Worm (Caenorhabditis elegans) whole organism, L4 larva: ENCODE data around the gene D2023.1.

Experiments used
- T20F7.1 ChIP-seq: fragments of 200-800 bp; sonication (Bioruptor generic); optimal IDR thresholded peaks from 2 replicates; lab custom pipeline; 2018; ENCODE audit warnings: mild to moderate bottlenecking, missing genetic modification characterization, missing compliant biosample characterization
- T26A8.4 ChIP-seq: fragments of 200-800 bp; sonication (Bioruptor generic); IDR thresholded peaks from 2 replicates; pipeline ENCODE4 v1.3.6; 2022; ENCODE audit warnings: missing genetic modification characterization, missing compliant biosample characterization
- Y105C5A.15 ChIP-seq: fragments of 200-800 bp; sonication (Bioruptor generic); IDR thresholded peaks from 2 replicates; pipeline ENCODE4 v1.3.6; 2022; ENCODE audit warnings: missing genetic modification characterization, missing compliant biosample characterization
- Y75B8A.6 ChIP-seq: fragments of 200-800 bp; sonication (Bioruptor generic); IDR thresholded peaks from 2 replicates; pipeline ENCODE4 v1.3.6; 2022; ENCODE audit warnings: missing genetic modification reagents, missing genetic modification characterization, missing compliant biosample characterization
- aha-1 ChIP-seq: fragments of 150-350 bp; peaks from one replicate; lab custom pipeline; 2014; ENCODE audit warnings: missing biosample characterization, missing genetic modification characterization
- ceh-32 ChIP-seq: sonication (generic microtip); optimal IDR thresholded peaks from 2 replicates; lab custom pipeline; 2016; ENCODE audit warnings: mild to moderate bottlenecking, missing genetic modification characterization, missing compliant biosample characterization; ENCODE audit not compliant: poor library complexity
- duxl-1 ChIP-seq: sonication (generic microtip); optimal IDR thresholded peaks from 2 replicates; lab custom pipeline; 2016; ENCODE audit warnings: mild to moderate bottlenecking, missing genetic modification characterization, moderate library complexity, missing compliant biosample characterization; ENCODE audit not compliant: poor library complexity
- dve-1 ChIP-seq: sonication (generic microtip); optimal IDR thresholded peaks from 2 replicates; lab custom pipeline; 2017; ENCODE audit warnings: antibody characterized with exemption, mild to moderate bottlenecking, missing genetic modification characterization, missing compliant biosample characterization; ENCODE audit not compliant: insufficient read depth
- gei-8 ChIP-seq: fragments of 200-800 bp; sonication (Bioruptor generic); optimal IDR thresholded peaks from 2 replicates; lab custom pipeline; 2018; ENCODE audit warnings: mild to moderate bottlenecking, missing genetic modification characterization, missing compliant biosample characterization
- hlh-11 ChIP-seq: fragments of 200-800 bp; sonication (Bioruptor generic); optimal IDR thresholded peaks from 2 replicates; lab custom pipeline; 2018; ENCODE audit warnings: mild to moderate bottlenecking, missing genetic modification characterization, missing compliant biosample characterization
- hmg-1.1 ChIP-seq: fragments of 200-800 bp; sonication (Bioruptor generic); IDR thresholded peaks from 2 replicates; pipeline ENCODE4 v1.3.6; 2022; ENCODE audit warnings: missing genetic modification reagents, missing genetic modification characterization, missing compliant biosample characterization
- jun-1 ChIP-seq: fragments of 150-350 bp; optimal IDR thresholded peaks from 2 replicates; lab custom pipeline; 2014; ENCODE audit warnings: missing biosample characterization, missing genetic modification reagents, missing genetic modification characterization
- lin-38 ChIP-seq: fragments of 200-800 bp; sonication (Bioruptor generic); IDR thresholded peaks from 2 replicates; pipeline ENCODE4 v1.3.6; 2022; ENCODE audit warnings: missing genetic modification reagents, missing genetic modification characterization, missing compliant biosample characterization
- lsy-2 ChIP-seq, 2 experiments: fragments of 150-350 bp in 1 of 2; sonication (generic microtip) in 1 of 2; optimal IDR thresholded peaks; 2 replicates each; lab custom pipeline; 2014 to 2017; ENCODE audit warnings: missing biosample characterization in 2 of 2, missing genetic modification characterization in 2 of 2
- madf-5 ChIP-seq, 2 experiments: fragments of 200-800 bp; sonication (Bioruptor generic); IDR thresholded peaks; 2 replicates each; pipeline ENCODE4 v1.3.6; 2022; ENCODE audit warnings: missing compliant biosample characterization in 2 of 2, missing genetic modification characterization in 2 of 2
- mdl-1 ChIP-seq, 2 experiments: fragments of 150-350 bp in 1 of 2; sonication (generic microtip) in 1 of 2; optimal IDR thresholded peaks; 2 replicates each; lab custom pipeline; 2014 to 2017; ENCODE audit warnings: missing biosample characterization in 2 of 2, missing genetic modification characterization in 2 of 2
- mep-1 ChIP-seq: fragments of 150-350 bp; sonication (generic microtip); optimal IDR thresholded peaks from 3 replicates; lab custom pipeline; 2014; ENCODE audit warnings: missing biosample characterization, missing genetic modification characterization
- mes-2 ChIP-seq: sonication (generic microtip); optimal IDR thresholded peaks from 2 replicates; lab custom pipeline; 2016; ENCODE audit warnings: missing genotype, mild to moderate bottlenecking, missing genetic modification characterization, missing compliant biosample characterization; ENCODE audit not compliant: poor library complexity, severe bottlenecking
- mxl-2 ChIP-seq: fragments of 200-800 bp; sonication (Bioruptor generic); conservative IDR thresholded peaks from 2 replicates; pipeline ENCODE4 v1.3.6; 2022; ENCODE audit warnings: missing genetic modification reagents, missing genetic modification characterization, missing compliant biosample characterization
- mxl-3 ChIP-seq: fragments of 200-800 bp; sonication (Bioruptor generic); optimal IDR thresholded peaks from 2 replicates; lab custom pipeline; 2018; ENCODE audit warnings: mild to moderate bottlenecking, missing genetic modification characterization, missing compliant biosample characterization
- nhr-10 ChIP-seq: fragments of 150-350 bp; optimal IDR thresholded peaks from 2 replicates; lab custom pipeline; 2014; ENCODE audit warnings: missing biosample characterization, missing genetic modification characterization
- nhr-102 ChIP-seq: sonication (generic microtip); optimal IDR thresholded peaks from 2 replicates; lab custom pipeline; 2016; ENCODE audit warnings: mild to moderate bottlenecking, missing genetic modification characterization, moderate library complexity, missing compliant biosample characterization
- nhr-11 ChIP-seq: fragments of 150-350 bp; optimal IDR thresholded peaks from 2 replicates; lab custom pipeline; 2014; ENCODE audit warnings: missing biosample characterization, missing genetic modification characterization
- nhr-237 ChIP-seq: sonication (generic microtip); optimal IDR thresholded peaks from 2 replicates; lab custom pipeline; 2017; ENCODE audit warnings: missing biosample characterization, missing genetic modification characterization
- nhr-28 ChIP-seq: fragments of 150-350 bp; optimal IDR thresholded peaks from 2 replicates; lab custom pipeline; 2014; ENCODE audit warnings: missing biosample characterization, missing genetic modification characterization
- nhr-42 ChIP-seq: fragments of 200-800 bp; sonication (Bioruptor generic); IDR thresholded peaks from 2 replicates; pipeline ENCODE4 v1.3.6; 2022; ENCODE audit warnings: missing genetic modification characterization, missing compliant biosample characterization
- nhr-48 ChIP-seq: sonication (generic microtip); optimal IDR thresholded peaks from 2 replicates; lab custom pipeline; 2016; ENCODE audit warnings: mild to moderate bottlenecking, missing genetic modification characterization, missing compliant biosample characterization
- sdz-12 ChIP-seq: fragments of 200-800 bp; sonication (Bioruptor generic); optimal IDR thresholded peaks from 2 replicates; lab custom pipeline; 2018; ENCODE audit warnings: mild to moderate bottlenecking, missing genetic modification characterization, missing compliant biosample characterization
- skn-1 ChIP-seq: fragments of 150-350 bp; optimal IDR thresholded peaks from 2 replicates; lab custom pipeline; 2014; ENCODE audit warnings: missing biosample characterization, missing genetic modification characterization
- snpc-1.2 ChIP-seq: fragments of 200-800 bp; sonication (Bioruptor generic); IDR thresholded peaks from 2 replicates; pipeline ENCODE4 v1.3.6; 2022; ENCODE audit warnings: missing genetic modification reagents, missing genetic modification characterization, missing compliant biosample characterization
- unc-130 ChIP-seq: sonication (generic microtip); optimal IDR thresholded peaks from 2 replicates; lab custom pipeline; 2016; ENCODE audit warnings: missing genetic modification reagents, missing genetic modification characterization, missing compliant biosample characterization
- unc-62 ChIP-seq, 3 experiments: fragments of 150-350 bp in 1 of 3; sonication (generic microtip); optimal IDR thresholded peaks in 2 of 3; peaks in 1 of 3; 1 replicate in 1 of 3; 2 replicates in 2 of 3; lab custom pipeline; 2014 to 2017; ENCODE audit warnings: missing biosample characterization in 3 of 3, missing genetic modification characterization in 3 of 3, missing genetic modification reagents in 3 of 3, missing genotype in 1 of 3
- zfp-3 ChIP-seq: fragments of 200-800 bp; sonication (Bioruptor generic); conservative IDR thresholded peaks from 2 replicates; pipeline ENCODE4 v1.3.6; 2022; ENCODE audit warnings: missing genetic modification reagents, missing genetic modification characterization, missing compliant biosample characterization
- zip-2 ChIP-seq: fragments of 150-350 bp; optimal IDR thresholded peaks from 2 replicates; lab custom pipeline; 2014; ENCODE audit warnings: missing biosample characterization, missing genetic modification characterization
- ztf-11 ChIP-seq: fragments of 150-350 bp; optimal IDR thresholded peaks from 2 replicates; lab custom pipeline; 2014; ENCODE audit warnings: missing biosample characterization, missing genetic modification characterization

Gene D2023.1

DNA sequence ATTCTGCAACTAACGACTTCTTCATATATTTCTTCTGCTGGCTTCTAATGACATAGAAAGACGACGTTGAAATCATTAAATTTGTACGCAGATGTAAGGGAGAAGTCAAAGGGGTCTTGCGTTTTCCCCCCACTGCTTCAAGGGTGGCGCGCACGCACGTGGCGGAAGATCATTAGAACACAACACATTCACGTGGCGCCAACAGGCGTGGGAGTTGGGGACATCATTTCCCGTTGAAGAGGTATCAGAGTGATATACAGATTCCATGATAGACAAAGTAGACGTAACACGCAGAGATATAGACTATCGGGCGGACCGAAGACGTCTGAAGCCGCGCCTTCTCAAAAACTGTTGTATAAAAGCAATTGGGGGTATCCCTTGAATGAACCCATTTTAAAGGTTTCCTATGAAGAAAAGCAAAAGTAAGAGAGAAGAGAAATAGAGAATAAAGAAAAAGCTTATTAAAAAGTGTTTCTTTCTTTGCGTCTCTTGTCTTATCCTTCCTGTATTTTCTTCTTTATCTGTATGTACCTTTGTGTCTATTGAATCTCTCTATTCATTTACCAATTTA, 10.0 kb downstream of the D2023.1 start (continued):
- TF ChIP-seq jun-1 (peak; percentile 49), T26A8.4 (GFP tag; lab: Robert Waterston, UW) (peak; percentile 59), lin-38 (GFP tag; lab: Robert Waterston, UW) (peak; percentile 37; the same call in 1 of the 2 replicates), hmg-1.1 (GFP tag; lab: Robert Waterston, UW) (0 out of 2 replicates have a peak, but pooled peaks have one; percentile 34), sdz-12 (peak; percentile 31), gei-8 (GFP tag; lab: Kevin White, UChicago) (peak; percentile 11), nhr-11 (peak; percentile 27), mep-1 (tag; lab: Kevin White, UChicago) (peak; percentile 49), nhr-48 (peak; percentile 99), nhr-28 (tag; lab: Kevin White, UChicago) (peak; percentile 32), mdl-1 (tag; optimal IDR thresholded peaks at IDR 0.05; lab: Kevin White, UChicago) (peak; percentile 88 to 92), nhr-10 (tag; lab: Kevin White, UChicago) (peak; percentile 28), mxl-2 (GFP tag; lab: Robert Waterston, UW) (peak; percentile 94)

DNA sequence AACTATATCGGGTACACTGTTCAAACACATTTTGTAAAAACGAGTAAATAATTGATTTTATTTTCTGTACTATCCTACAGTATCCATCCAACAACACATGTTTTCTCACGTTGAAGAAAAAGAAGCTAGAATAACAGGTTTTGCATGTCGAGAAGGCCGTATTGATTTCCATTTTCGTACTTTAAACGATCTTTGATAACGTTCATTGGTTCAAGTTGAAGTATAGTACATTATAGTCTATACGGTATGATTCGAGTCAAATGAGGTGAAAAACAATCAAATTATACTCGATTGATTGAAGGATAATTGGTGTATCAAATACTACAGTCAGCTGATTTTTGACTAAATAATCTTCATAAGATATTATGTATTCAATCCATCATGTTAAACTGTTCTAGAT, 11.1 kb downstream of the D2023.1 start:
- peak; percentile 28 for TF ChIP-seq nhr-28 (tag; lab: Kevin White, UChicago)
- TF ChIP-seq T20F7.1 (GFP tag; lab: Kevin White, UChicago), result peak; percentile 24
- no peak for TF ChIP-seq nhr-10 (tag; lab: Kevin White, UChicago)
- TF ChIP-seq mxl-3, result no peak
- TF ChIP-seq skn-1 (tag; lab: Kevin White, UChicago), result no peak
- peak; percentile 1 for TF ChIP-seq dve-1 (tag; lab: Kevin White, UChicago)
- no peak for TF ChIP-seq unc-130 (GFP tag; lab: Kevin White, UChicago)
- TF ChIP-seq aha-1 (tag; lab: Kevin White, UChicago), result no peak
- peak; percentile 56 for TF ChIP-seq nhr-48
- TF ChIP-seq lin-38 (GFP tag; lab: Robert Waterston, UW), result no peak
- TF ChIP-seq mes-2 (tag; lab: Kevin White, UChicago), result no peak
- TF ChIP-seq hlh-11 (tag; lab: Kevin White, UChicago), result peak; percentile 20
- peak in 1 of 2 experiments; percentile 34 for TF ChIP-seq lsy-2 (tag; optimal IDR thresholded peaks at IDR 0.05; lab: Kevin White, UChicago)
- TF ChIP-seq mdl-1 (tag; optimal IDR thresholded peaks at IDR 0.05; lab: Kevin White, UChicago), result peak in 1 of 2 experiments; percentile 17

DNA sequence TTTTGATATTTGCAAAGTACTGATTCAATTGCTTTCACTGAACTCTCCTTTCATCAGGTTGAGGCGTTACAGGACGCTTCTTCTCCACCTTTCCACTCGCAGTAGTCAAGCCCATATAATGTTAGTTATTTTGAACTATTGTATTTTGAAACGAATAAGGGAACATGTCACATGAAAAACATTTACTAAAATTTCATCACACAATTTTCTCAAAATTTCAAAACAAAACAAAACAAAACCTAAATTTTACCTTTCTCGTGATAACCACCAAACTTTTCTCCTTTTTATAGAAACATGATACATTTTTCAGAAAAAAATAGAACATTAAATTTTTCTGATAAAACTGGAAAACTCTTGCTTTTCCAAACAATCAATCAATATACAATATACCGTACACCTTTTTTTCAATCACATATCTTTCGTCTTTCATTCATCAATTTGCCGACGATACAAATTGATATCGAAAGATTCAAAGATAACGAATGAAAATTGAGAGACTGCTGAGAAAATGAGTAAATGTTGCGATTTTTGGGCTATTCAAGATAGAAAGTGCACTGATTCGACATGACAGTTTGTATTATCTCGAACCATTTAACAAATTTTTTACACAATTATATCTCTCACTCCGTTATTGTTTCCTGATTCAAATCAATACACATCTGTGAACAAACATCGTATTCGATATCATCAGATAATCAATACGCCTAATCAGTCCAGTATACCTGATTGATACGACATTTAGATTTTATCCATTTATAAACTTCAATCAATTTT, 11.9 kb downstream of the D2023.1 start:
- TF ChIP-seq ceh-32 (tag; lab: Kevin White, UChicago) (no peak), mdl-1 (tag; optimal IDR thresholded peaks at IDR 0.05; lab: Kevin White, UChicago) (peak in 1 of 2 experiments; percentile 18), lsy-2 (tag; optimal IDR thresholded peaks at IDR 0.05; lab: Kevin White, UChicago) (peak; percentile 18 to 56), ztf-11 (tag; lab: Kevin White, UChicago) (no peak), nhr-48 (peak; percentile 83), Y105C5A.15 (GFP tag; lab: Robert Waterston, UW) (no peak), nhr-42 (GFP tag; lab: Robert Waterston, UW) (0 out of 2 replicates have a peak, but pooled peaks have one; percentile 35), aha-1 (tag; lab: Kevin White, UChicago) (peak; percentile 91), mxl-3 (peak; percentile 23), Y75B8A.6 (GFP tag; lab: Robert Waterston, UW) (no peak), zip-2 (tag; lab: Kevin White, UChicago) (no peak), madf-5 (GFP tag; IDR thresholded peaks at IDR 0.05; lab: Robert Waterston, UW) (no peak), jun-1 (no peak), hlh-11 (tag; lab: Kevin White, UChicago) (peak; percentile 47), duxl-1 (tag; lab: Kevin White, UChicago) (no peak), nhr-102 (tag; lab: Kevin White, UChicago) (no peak), lin-38 (GFP tag; lab: Robert Waterston, UW) (no peak), zfp-3 (GFP tag; lab: Robert Waterston, UW) (no peak), unc-62 (GFP tag; optimal IDR thresholded peaks at IDR 0.05 in 1 of 2; lab: Kevin White, UChicago) (peak in 1 of 2 experiments; percentile 60), unc-62 (tag; optimal IDR thresholded peaks at IDR 0.05; lab: Kevin White, UChicago) (no peak), nhr-237 (tag; lab: Kevin White, UChicago) (no peak), snpc-1.2 (GFP tag; lab: Robert Waterston, UW) (no peak), dve-1 (tag; lab: Kevin White, UChicago) (peak; percentile 51)
